Fruit fly (Drosophila melanogaster) whole organism, prepupa: ENCODE measurements around the gene CG46313.

ENCODE experiments used
- Blimp-1 ChIP-seq: fragments of 200-800 bp; sonication (Bioruptor generic); optimal IDR thresholded peaks from 3 replicates; lab custom pipeline; 2017; ENCODE audit warnings: missing biosample characterization, missing genetic modification characterization, mild to moderate bottlenecking, moderate library complexity, missing genetic modification reagents
- CG10631 ChIP-seq: fragments of 200-800 bp; sonication (Bioruptor generic); optimal IDR thresholded peaks from 2 replicates; lab custom pipeline; 2016; ENCODE audit warnings: missing biosample characterization, missing genetic modification characterization
- CG10669 ChIP-seq: fragments of 200-800 bp; sonication (Bioruptor generic); optimal IDR thresholded peaks from 3 replicates; lab custom pipeline; 2018; ENCODE audit warnings: missing biosample characterization, mild to moderate bottlenecking, missing genetic modification characterization, moderate library complexity
- CG11294 ChIP-seq: fragments of 200-800 bp; sonication (Bioruptor generic); IDR thresholded peaks from 2 replicates; pipeline ENCODE4 v1.3.6; 2022; ENCODE audit warnings: missing biosample characterization, missing genetic modification characterization
- CG11762 ChIP-seq: fragments of 200-800 bp; sonication (Bioruptor generic); optimal IDR thresholded peaks from 3 replicates; lab custom pipeline; 2016; ENCODE audit warnings: missing biosample characterization, missing genetic modification characterization; ENCODE audit not compliant: insufficient read depth
- CG11902 ChIP-seq: fragments of 200-800 bp; sonication (Bioruptor generic); optimal IDR thresholded peaks from 3 replicates; lab custom pipeline; 2016; ENCODE audit warnings: missing biosample characterization, missing genetic modification characterization
- CG15336 ChIP-seq: fragments of 200-800 bp; sonication (Bioruptor generic); IDR thresholded peaks from 2 replicates; pipeline ENCODE4 v1.3.6; 2022; ENCODE audit warnings: missing biosample characterization, missing genetic modification characterization
- CG1621 ChIP-seq: fragments of 200-800 bp; sonication (Bioruptor generic); optimal IDR thresholded peaks from 3 replicates; lab custom pipeline; 2018; ENCODE audit warnings: missing biosample characterization, mild to moderate bottlenecking, missing genetic modification characterization
- CG16779 ChIP-seq: fragments of 200-800 bp; sonication (Bioruptor generic); optimal IDR thresholded peaks from 3 replicates; lab custom pipeline; 2017; ENCODE audit warnings: missing biosample characterization, mild to moderate bottlenecking, missing genetic modification characterization
- CG3032 ChIP-seq: fragments of 200-800 bp; optimal IDR thresholded peaks from 2 replicates; lab custom pipeline; 2019; ENCODE audit warnings: missing biosample characterization, mild to moderate bottlenecking, missing genetic modification characterization, moderate library complexity
- CG31627 ChIP-seq: fragments of 200-800 bp; sonication (Bioruptor generic); optimal IDR thresholded peaks from 3 replicates; lab custom pipeline; 2016; ENCODE audit warnings: missing biosample characterization, missing genetic modification characterization
- CG32006 ChIP-seq: fragments of 200-800 bp; sonication (Bioruptor generic); optimal IDR thresholded peaks from 3 replicates; lab custom pipeline; 2017; ENCODE audit warnings: missing biosample characterization, mild to moderate bottlenecking, missing genetic modification characterization
- CG34406 ChIP-seq: fragments of 200-800 bp; sonication (Bioruptor generic); optimal IDR thresholded peaks from 3 replicates; lab custom pipeline; 2016; ENCODE audit warnings: missing biosample characterization, missing genetic modification characterization
- CG3919 ChIP-seq: fragments of 200-800 bp; sonication (Bioruptor generic); optimal IDR thresholded peaks from 3 replicates; lab custom pipeline; 2016; ENCODE audit warnings: missing biosample characterization, missing genetic modification characterization
- CG4318 ChIP-seq: fragments of 200-800 bp; sonication (Bioruptor generic); optimal IDR thresholded peaks from 3 replicates; lab custom pipeline; 2017; ENCODE audit warnings: missing biosample characterization, mild to moderate bottlenecking, missing genetic modification characterization
- CG6163 ChIP-seq: fragments of 200-800 bp; sonication (Bioruptor generic); IDR thresholded peaks from 3 replicates; pipeline ENCODE4 v1.3.6; 2022; ENCODE audit warnings: missing biosample characterization, missing genetic modification characterization
- CG6276 ChIP-seq: fragments of 200-800 bp; sonication (Bioruptor generic); optimal IDR thresholded peaks from 2 replicates; lab custom pipeline; 2017; ENCODE audit warnings: missing biosample characterization, mild to moderate bottlenecking, missing genetic modification characterization
- CG6792 ChIP-seq: fragments of 200-800 bp; sonication (Bioruptor generic); optimal IDR thresholded peaks from 3 replicates; lab custom pipeline; 2016; ENCODE audit warnings: missing biosample characterization, missing genetic modification characterization
- CG6808 ChIP-seq: fragments of 200-800 bp; sonication (Bioruptor generic); optimal IDR thresholded peaks from 3 replicates; lab custom pipeline; 2017; ENCODE audit warnings: missing biosample characterization, missing genetic modification characterization, mild to moderate bottlenecking, moderate library complexity, missing genetic modification reagents
- CG6854 ChIP-seq: fragments of 200-800 bp; sonication (Bioruptor generic); optimal IDR thresholded peaks from 2 replicates; lab custom pipeline; 2017; ENCODE audit warnings: missing biosample characterization, mild to moderate bottlenecking, missing genetic modification characterization
- CG7368 ChIP-seq: fragments of 200-800 bp; sonication (Bioruptor generic); optimal IDR thresholded peaks from 3 replicates; lab custom pipeline; 2016; ENCODE audit warnings: missing biosample characterization, missing genetic modification characterization
- CG8119 ChIP-seq: fragments of 200-800 bp; sonication (Bioruptor generic); IDR thresholded peaks from 3 replicates; pipeline ENCODE4 v1.3.6; 2022; ENCODE audit warnings: missing biosample characterization, missing genetic modification characterization
- CG8319 ChIP-seq: fragments of 200-800 bp; sonication (Bioruptor generic); optimal IDR thresholded peaks from 3 replicates; lab custom pipeline; 2016; ENCODE audit warnings: missing biosample characterization, missing genetic modification characterization
- CG8632 ChIP-seq: fragments of 200-800 bp; sonication (Bioruptor generic); optimal IDR thresholded peaks from 3 replicates; lab custom pipeline; 2016; ENCODE audit warnings: missing biosample characterization, missing genetic modification characterization
- Eip75B ChIP-seq: fragments of 200-800 bp; sonication (Bioruptor generic); optimal IDR thresholded peaks from 3 replicates; lab custom pipeline; 2016; ENCODE audit warnings: missing biosample characterization, missing genetic modification characterization
- Eip78C ChIP-seq: fragments of 200-800 bp; sonication (Bioruptor generic); peaks from one replicate; lab custom pipeline; 2016; ENCODE audit warnings: missing biosample characterization, missing genetic modification characterization
- Eip93F ChIP-seq: fragments of 200-800 bp; sonication (Bioruptor generic); optimal IDR thresholded peaks from 2 replicates; lab custom pipeline; 2016; ENCODE audit warnings: missing biosample characterization, mild to moderate bottlenecking, missing genetic modification characterization
- Hr38 ChIP-seq: sonication (Bioruptor generic); optimal IDR thresholded peaks from 2 replicates; lab custom pipeline; 2016; ENCODE audit warnings: missing biosample characterization, missing genetic modification characterization
- Hr39 ChIP-seq: fragments of 200-800 bp; sonication (Bioruptor generic); optimal IDR thresholded peaks from 2 replicates; lab custom pipeline; 2016; ENCODE audit warnings: missing biosample characterization, missing genetic modification characterization
- Hr4 ChIP-seq: fragments of 200-800 bp; sonication (Bioruptor generic); optimal IDR thresholded peaks from 3 replicates; lab custom pipeline; 2016; ENCODE audit warnings: missing biosample characterization, missing genetic modification characterization
- Lpt ChIP-seq: fragments of 200-800 bp; sonication (Bioruptor generic); optimal IDR thresholded peaks from 3 replicates; lab custom pipeline; 2016; ENCODE audit warnings: missing biosample characterization, missing genetic modification characterization
- OdsH ChIP-seq: fragments of 200-800 bp; sonication (Bioruptor generic); optimal IDR thresholded peaks from 3 replicates; lab custom pipeline; 2016; ENCODE audit warnings: missing biosample characterization, missing genetic modification characterization
- Smox ChIP-seq: fragments of 200-800 bp; sonication (Bioruptor generic); optimal IDR thresholded peaks from 3 replicates; lab custom pipeline; 2016; ENCODE audit warnings: missing biosample characterization, missing genetic modification characterization
- Sox102F ChIP-seq: fragments of 200-800 bp; sonication (Bioruptor generic); optimal IDR thresholded peaks from 2 replicates; lab custom pipeline; 2016; ENCODE audit warnings: missing biosample characterization, mild to moderate bottlenecking, missing genetic modification characterization
- Sox14 ChIP-seq: fragments of 200-800 bp; sonication (Bioruptor generic); optimal IDR thresholded peaks from 3 replicates; lab custom pipeline; 2016; ENCODE audit warnings: missing biosample characterization, missing genetic modification characterization
- Sox15 ChIP-seq: fragments of 200-800 bp; sonication (Bioruptor generic); optimal IDR thresholded peaks from 3 replicates; lab custom pipeline; 2016; ENCODE audit warnings: missing biosample characterization, missing genetic modification characterization
- achi ChIP-seq: fragments of 200-800 bp; sonication (Bioruptor generic); optimal IDR thresholded peaks from 3 replicates; lab custom pipeline; 2016; ENCODE audit warnings: missing biosample characterization, missing genetic modification characterization
- cyc ChIP-seq: fragments of 200-800 bp; sonication (Bioruptor generic); optimal IDR thresholded peaks from 3 replicates; lab custom pipeline; 2016; ENCODE audit warnings: missing biosample characterization, missing genetic modification characterization
- dac ChIP-seq: fragments of 200-800 bp; sonication (Bioruptor generic); optimal IDR thresholded peaks from 2 replicates; lab custom pipeline; 2017; ENCODE audit warnings: missing biosample characterization, mild to moderate bottlenecking, missing genetic modification characterization
- eg ChIP-seq: fragments of 200-800 bp; sonication (Bioruptor generic); IDR thresholded peaks from 3 replicates; pipeline ENCODE4 v1.3.6; 2022; ENCODE audit warnings: missing biosample characterization, missing genetic modification characterization
- esn ChIP-seq: fragments of 200-800 bp; sonication (Bioruptor generic); optimal IDR thresholded peaks from 2 replicates; lab custom pipeline; 2016; ENCODE audit warnings: missing biosample characterization, mild to moderate bottlenecking, missing genetic modification characterization, moderate library complexity
- fd59A ChIP-seq: fragments of 200-800 bp; sonication (Bioruptor generic); optimal IDR thresholded peaks from 2 replicates; lab custom pipeline; 2017; ENCODE audit warnings: missing biosample characterization, mild to moderate bottlenecking, missing genetic modification characterization, missing genetic modification reagents
- fd85E ChIP-seq: fragments of 200-800 bp; sonication (Bioruptor generic); optimal IDR thresholded peaks from 3 replicates; lab custom pipeline; 2016; ENCODE audit warnings: missing biosample characterization, missing genetic modification characterization
- fkh ChIP-seq: fragments of 200-800 bp; sonication (Bioruptor generic); optimal IDR thresholded peaks from 3 replicates; lab custom pipeline; 2017; ENCODE audit warnings: missing biosample characterization, mild to moderate bottlenecking, missing genetic modification characterization, moderate library complexity
- lz ChIP-seq: fragments of 200-800 bp; sonication (Bioruptor generic); optimal IDR thresholded peaks from 3 replicates; lab custom pipeline; 2016; ENCODE audit warnings: missing biosample characterization, missing genetic modification characterization
- net ChIP-seq: fragments of 200-800 bp; sonication (Bioruptor generic); optimal IDR thresholded peaks from 3 replicates; lab custom pipeline; 2016; ENCODE audit warnings: missing biosample characterization, missing genetic modification characterization
- pdm3 ChIP-seq: fragments of 200-800 bp; sonication (Bioruptor generic); optimal IDR thresholded peaks from 3 replicates; lab custom pipeline; 2016; ENCODE audit warnings: missing biosample characterization, missing genetic modification characterization
- salr ChIP-seq, 2 experiments: fragments of 200-800 bp; sonication (Bioruptor generic); optimal IDR thresholded peaks; 3 replicates each; lab custom pipeline; 2016 to 2018; ENCODE audit warnings: missing biosample characterization in 2 of 2, missing genetic modification characterization in 2 of 2, mild to moderate bottlenecking in 1 of 2
- ss ChIP-seq, 2 experiments: fragments of 200-800 bp; sonication (Bioruptor generic); optimal IDR thresholded peaks; 2 replicates in 1 of 2; 3 replicates in 1 of 2; lab custom pipeline; 2017 to 2018; ENCODE audit warnings: mild to moderate bottlenecking in 2 of 2, missing biosample characterization in 2 of 2, missing genetic modification characterization in 2 of 2, moderate library complexity in 1 of 2
- svp ChIP-seq: fragments of 200-800 bp; sonication (Bioruptor generic); peaks from one replicate; lab custom pipeline; 2016; ENCODE audit warnings: missing biosample characterization, missing genetic modification characterization
- topi ChIP-seq: fragments of 200-800 bp; sonication (Bioruptor generic); optimal IDR thresholded peaks from 3 replicates; lab custom pipeline; 2016; ENCODE audit warnings: missing biosample characterization, missing genetic modification characterization
- vri ChIP-seq: fragments of 200-800 bp; sonication (Bioruptor generic); optimal IDR thresholded peaks from 3 replicates; lab custom pipeline; 2016; ENCODE audit warnings: missing biosample characterization, mild to moderate bottlenecking, missing genetic modification characterization

The CG46313 gene

DNA sequence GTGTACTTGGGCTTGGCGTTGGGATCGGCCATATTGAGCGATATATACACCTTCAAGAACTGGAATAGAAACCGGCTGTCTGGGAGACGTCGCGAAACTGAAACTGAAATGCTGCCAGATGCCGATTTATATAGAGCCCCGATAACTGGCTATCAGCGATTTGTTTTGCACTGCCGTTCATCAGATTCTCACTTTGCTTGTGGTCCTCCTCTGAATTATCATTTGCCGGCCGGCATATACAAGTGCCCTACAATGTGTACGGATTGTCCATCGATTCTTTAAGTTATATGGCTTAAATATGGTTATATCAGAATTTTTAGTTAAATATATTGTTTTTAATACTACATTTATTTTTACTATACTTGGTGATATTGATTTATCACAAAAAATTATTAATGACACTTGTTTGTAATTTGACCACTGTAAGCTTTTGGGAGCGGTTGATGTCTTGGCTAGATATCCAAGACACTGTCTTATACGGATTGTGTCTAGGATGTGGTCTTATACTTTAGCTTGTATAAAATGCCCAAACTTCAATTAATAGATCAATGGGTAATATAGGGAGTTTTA, 10.2 kb downstream of the CG46313 start, which contains the start of gene CG31075:
Gene CG31075 (minus strand): TSS at position 106 of the 570 bp plus-strand sequence.
- TF ChIP-seq lz (GFP tag; lab: Kevin White, UChicago), result peak; percentile 92
- peak; percentile 76 for TF ChIP-seq Blimp-1
- peak; percentile 94 for TF ChIP-seq esn (GFP tag; lab: Kevin White, UChicago)
- peak; percentile 98 for TF ChIP-seq Eip78C (GFP tag; lab: Kevin White, UChicago)
- TF ChIP-seq eg, result peak; percentile 97
- peak; percentile 94 for TF ChIP-seq CG8119 (GFP tag; lab: Robert Waterston, UW)
- peak; percentile 82 for TF ChIP-seq Hr4
- peak; percentile 99 for TF ChIP-seq CG6163 (GFP tag; lab: Robert Waterston, UW)
- TF ChIP-seq svp (GFP tag; lab: Kevin White, UChicago), result peak; percentile 96
- peak; percentile 94 for TF ChIP-seq CG15336 (GFP tag; lab: Robert Waterston, UW)
- TF ChIP-seq CG31627, result peak; percentile 76
- TF ChIP-seq CG6808 (GFP tag; lab: Kevin White, UChicago), result peak; percentile 86
- TF ChIP-seq Hr38 (GFP tag; lab: Kevin White, UChicago), result no peak
- TF ChIP-seq OdsH (GFP tag; lab: Kevin White, UChicago), result peak; percentile 86
- peak; percentile 90 for TF ChIP-seq achi (GFP tag; lab: Kevin White, UChicago)
- TF ChIP-seq CG34406, result peak; percentile 83
- peak; percentile 83 for TF ChIP-seq CG3032 (tag; lab: Kevin White, UChicago)
- TF ChIP-seq net (GFP tag; lab: Kevin White, UChicago), result peak; percentile 76
- peak; percentile 59 to 66 for TF ChIP-seq salr (GFP tag; optimal IDR thresholded peaks at IDR 0.05; lab: Kevin White, UChicago)
- TF ChIP-seq CG10669 (GFP tag; lab: Kevin White, UChicago), result peak; percentile 89
- TF ChIP-seq Sox15 (GFP tag; lab: Kevin White, UChicago), result peak; percentile 41
- peak; percentile 86 for TF ChIP-seq CG6792 (GFP tag; lab: Kevin White, UChicago)
- peak; percentile 67 for TF ChIP-seq dac (GFP tag; lab: Kevin White, UChicago)
- peak; percentile 88 for TF ChIP-seq Sox102F (GFP tag; lab: Kevin White, UChicago)
- TF ChIP-seq CG4318, result peak; percentile 73
- TF ChIP-seq Eip75B (GFP tag; lab: Kevin White, UChicago), result peak; percentile 87
- peak; percentile 72 for TF ChIP-seq CG6854
- peak; percentile 68 for TF ChIP-seq Lpt (GFP tag; lab: Kevin White, UChicago)
- peak; percentile 85 for TF ChIP-seq vri (GFP tag; lab: Kevin White, UChicago)
- TF ChIP-seq fkh (GFP tag; lab: Kevin White, UChicago), result no peak
- peak; percentile 83 for TF ChIP-seq CG11762 (GFP tag; lab: Kevin White, UChicago)
- peak; percentile 77 for TF ChIP-seq CG8319 (GFP tag; lab: Kevin White, UChicago)
- TF ChIP-seq CG7368 (GFP tag; lab: Kevin White, UChicago), result peak; percentile 85
- peak; percentile 91 for TF ChIP-seq Eip93F (GFP tag; lab: Kevin White, UChicago)
- peak; percentile 91 for TF ChIP-seq topi (GFP tag; lab: Kevin White, UChicago)
- TF ChIP-seq fd85E, result peak; percentile 74
- peak; percentile 94 for TF ChIP-seq CG3919 (GFP tag; lab: Kevin White, UChicago)
- peak; percentile 74 for TF ChIP-seq fd59A (GFP tag; lab: Kevin White, UChicago)
- TF ChIP-seq CG11294 (GFP tag; lab: Robert Waterston, UW), result peak; percentile 75
- no peak for TF ChIP-seq CG6276
- peak; percentile 87 for TF ChIP-seq Smox (GFP tag; lab: Kevin White, UChicago)
- peak; percentile 84 for TF ChIP-seq pdm3 (GFP tag; lab: Kevin White, UChicago)
- TF ChIP-seq CG16779 (tag; lab: Kevin White, UChicago), result peak; percentile 81
- peak; percentile 91 for TF ChIP-seq CG10631 (GFP tag; lab: Kevin White, UChicago)
- TF ChIP-seq CG8632, result peak; percentile 74
- peak; percentile 82 for TF ChIP-seq CG1621
- peak; percentile 92 for TF ChIP-seq cyc (GFP tag; lab: Kevin White, UChicago)
- TF ChIP-seq CG11902 (GFP tag; lab: Kevin White, UChicago), result peak; percentile 80
- TF ChIP-seq Sox14, result peak; percentile 81
- TF ChIP-seq ss (GFP tag; optimal IDR thresholded peaks at IDR 0.05; lab: Kevin White, UChicago), result peak; percentile 81 to 87
- TF ChIP-seq Hr39 (GFP tag; lab: Kevin White, UChicago), result peak; percentile 69
- TF ChIP-seq CG32006 (GFP tag; lab: Kevin White, UChicago), result peak; percentile 76
